Worm (Caenorhabditis elegans) whole organism, young adult: ENCODE results near the gene brc-2.

Source experiments
- ama-1 ChIP-seq, 3 experiments: fragments of 150-350 bp in 1 of 3; sonication (generic microtip) in 2 of 3; optimal IDR thresholded peaks; 2 replicates each; lab custom pipeline; 2014 to 2018; ENCODE audit warnings: missing biosample characterization in 2 of 3, missing genetic modification characterization in 2 of 3, missing genetic modification reagents in 2 of 3
- athp-1 ChIP-seq: sonication (generic microtip); optimal IDR thresholded peaks from 2 replicates; lab custom pipeline; 2017; ENCODE audit warnings: mild to moderate bottlenecking, missing genetic modification characterization, missing compliant biosample characterization
- sea-2 ChIP-seq: fragments of 200-800 bp; sonication (Bioruptor generic); IDR thresholded peaks from 2 replicates; pipeline ENCODE4 v1.3.6; 2022; ENCODE audit warnings: missing genetic modification characterization, missing compliant biosample characterization
- unc-130 ChIP-seq: sonication (generic microtip); optimal IDR thresholded peaks from 2 replicates; lab custom pipeline; 2016; ENCODE audit warnings: missing genetic modification reagents, missing genetic modification characterization, missing compliant biosample characterization

DNA sequence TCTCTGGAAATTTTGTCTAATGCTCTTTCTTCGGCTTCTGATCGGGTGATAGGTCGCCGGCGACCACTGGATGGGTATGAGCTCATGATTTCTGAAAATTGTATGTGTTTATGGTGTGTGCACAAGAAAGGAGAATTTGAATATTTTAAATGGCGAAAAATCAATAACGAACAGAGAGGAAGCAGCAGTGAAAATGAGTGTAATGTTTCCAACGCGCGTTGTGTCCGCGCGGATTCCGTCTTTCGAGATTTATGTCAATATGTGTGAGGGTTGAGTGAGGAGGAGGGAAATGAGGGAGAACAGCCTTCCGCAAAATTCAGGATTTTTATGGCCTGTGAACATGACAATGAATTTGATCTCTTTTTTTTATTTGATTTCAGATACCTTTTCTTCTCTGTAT lies 25.8 kb upstream of the brc-2 start, which contains the start of gene flap-1:
- no peak for TF ChIP-seq athp-1 (tag; lab: Kevin White, UChicago)
- TF ChIP-seq unc-130 (GFP tag; lab: Kevin White, UChicago), result no peak
- TF ChIP-seq sea-2 (GFP tag; lab: Robert Waterston, UW), result no peak
- no peak for TF ChIP-seq ama-1 (optimal IDR thresholded peaks at IDR 0.05; lab: Kevin White, UChicago)
- TF ChIP-seq ama-1 (GFP tag; optimal IDR thresholded peaks at IDR 0.05; lab: Kevin White, UChicago), result no peak
